Worm (Caenorhabditis elegans) whole organism, late embryonic: ENCODE measurements around the gene sru-4.

Experiments used
- C08G9.2 ChIP-seq: sonication (generic microtip); optimal IDR thresholded peaks from 2 replicates; lab custom pipeline; 2016; ENCODE audit warnings: mild to moderate bottlenecking, missing genetic modification characterization, moderate library complexity, missing compliant biosample characterization
- C38D4.7 ChIP-seq: fragments of 200-800 bp; sonication (Bioruptor generic); optimal IDR thresholded peaks from 2 replicates; lab custom pipeline; 2018; ENCODE audit warnings: mild to moderate bottlenecking, missing genetic modification characterization, moderate library complexity, missing compliant biosample characterization
- ahr-1 ChIP-seq: sonication (generic microtip); optimal IDR thresholded peaks from 2 replicates; lab custom pipeline; 2016; ENCODE audit warnings: missing genetic modification characterization, missing compliant biosample characterization
- ama-1 ChIP-seq: fragments of 150-350 bp; optimal IDR thresholded peaks from 2 replicates; lab custom pipeline; 2014
- ceh-2 ChIP-seq: sonication (generic microtip); optimal IDR thresholded peaks from 2 replicates; lab custom pipeline; 2016; ENCODE audit warnings: missing genotype, missing genetic modification characterization, missing compliant biosample characterization
- ceh-22 ChIP-seq: sonication (generic microtip); optimal IDR thresholded peaks from 2 replicates; lab custom pipeline; 2017; ENCODE audit warnings: missing biosample characterization, missing genetic modification characterization
- ceh-24 ChIP-seq: sonication (generic microtip); optimal IDR thresholded peaks from 2 replicates; lab custom pipeline; 2016; ENCODE audit warnings: mild to moderate bottlenecking, missing genetic modification characterization, missing compliant biosample characterization
- ceh-30 ChIP-seq: fragments of 150-350 bp; optimal IDR thresholded peaks from 2 replicates; lab custom pipeline; 2014; ENCODE audit warnings: missing biosample characterization, missing genetic modification characterization
- ceh-31 ChIP-seq: sonication (generic microtip); optimal IDR thresholded peaks from 2 replicates; lab custom pipeline; 2016; ENCODE audit warnings: missing genetic modification characterization, missing compliant biosample characterization
- ceh-45 ChIP-seq: fragments of 200-800 bp; sonication (Bioruptor generic); IDR thresholded peaks from 2 replicates; pipeline ENCODE4 v1.3.6; 2022; ENCODE audit warnings: missing genetic modification reagents, missing genetic modification characterization, missing compliant biosample characterization
- ceh-48 ChIP-seq: sonication (generic microtip); optimal IDR thresholded peaks from 2 replicates; lab custom pipeline; 2016; ENCODE audit warnings: missing genetic modification characterization, inconsistent platforms, missing compliant biosample characterization
- ceh-6 ChIP-seq: fragments of 200-800 bp; sonication (Bioruptor generic); optimal IDR thresholded peaks from 2 replicates; lab custom pipeline; 2018; ENCODE audit warnings: mild to moderate bottlenecking, missing genetic modification characterization, missing compliant biosample characterization
- ceh-9 ChIP-seq: sonication (generic microtip); optimal IDR thresholded peaks from 2 replicates; lab custom pipeline; 2016; ENCODE audit warnings: mild to moderate bottlenecking, missing genetic modification characterization, inconsistent platforms, missing compliant biosample characterization
- dmd-4 ChIP-seq: sonication (generic microtip); optimal IDR thresholded peaks from 2 replicates; lab custom pipeline; 2016; ENCODE audit warnings: borderline replicate concordance, missing genetic modification characterization, missing compliant biosample characterization
- elt-2 ChIP-seq: sonication (generic microtip); optimal IDR thresholded peaks from 2 replicates; lab custom pipeline; 2016; ENCODE audit warnings: missing genetic modification reagents, missing genetic modification characterization, missing compliant biosample characterization
- eyg-1 ChIP-seq: sonication (generic microtip); optimal IDR thresholded peaks from 2 replicates; lab custom pipeline; 2016; ENCODE audit warnings: missing genotype, missing genetic modification characterization, missing compliant biosample characterization
- fax-1 ChIP-seq: sonication (generic microtip); optimal IDR thresholded peaks from 2 replicates; lab custom pipeline; 2016; ENCODE audit warnings: missing genotype, missing genetic modification characterization, missing compliant biosample characterization
- fkh-10 ChIP-seq: fragments of 150-350 bp; optimal IDR thresholded peaks from 2 replicates; lab custom pipeline; 2014; ENCODE audit warnings: missing biosample characterization, missing genetic modification reagents, missing genetic modification characterization
- fkh-6 ChIP-seq: sonication (generic microtip); optimal IDR thresholded peaks from 2 replicates; lab custom pipeline; 2016; ENCODE audit warnings: missing genetic modification characterization, missing compliant biosample characterization
- gmeb-2 ChIP-seq: sonication (generic microtip); optimal IDR thresholded peaks from 2 replicates; lab custom pipeline; 2016; ENCODE audit warnings: missing genetic modification characterization, inconsistent platforms, missing compliant biosample characterization
- hlh-13 ChIP-seq: fragments of 200-800 bp; sonication (Bioruptor generic); optimal IDR thresholded peaks from 2 replicates; lab custom pipeline; 2018; ENCODE audit warnings: mild to moderate bottlenecking, missing genetic modification characterization, missing compliant biosample characterization
- hlh-15 ChIP-seq: sonication (generic microtip); optimal IDR thresholded peaks from 2 replicates; lab custom pipeline; 2016; ENCODE audit warnings: missing genetic modification characterization, missing compliant biosample characterization
- hlh-30 ChIP-seq: sonication (generic microtip); optimal IDR thresholded peaks from 2 replicates; lab custom pipeline; 2017; ENCODE audit warnings: antibody characterized with exemption, missing genetic modification characterization, missing compliant biosample characterization; ENCODE audit not compliant: insufficient read depth
- lim-6 ChIP-seq: sonication (generic microtip); optimal IDR thresholded peaks from 2 replicates; lab custom pipeline; 2016; ENCODE audit warnings: missing genetic modification characterization, missing compliant biosample characterization
- nfya-1 ChIP-seq: sonication (generic microtip); optimal IDR thresholded peaks from 2 replicates; lab custom pipeline; 2017; ENCODE audit warnings: missing genetic modification characterization, mild to moderate bottlenecking, missing compliant biosample characterization, antibody characterized with exemption, moderate library complexity
- npax-4 ChIP-seq: sonication (generic microtip); optimal IDR thresholded peaks from 2 replicates; lab custom pipeline; 2016; ENCODE audit warnings: missing genetic modification characterization, missing compliant biosample characterization
- pag-3 ChIP-seq: sonication (generic microtip); optimal IDR thresholded peaks from 2 replicates; lab custom pipeline; 2016; ENCODE audit warnings: missing compliant biosample characterization, missing genetic modification characterization, borderline replicate concordance
- pat-9 ChIP-seq: fragments of 200-800 bp; sonication (Bioruptor generic); optimal IDR thresholded peaks from 2 replicates; lab custom pipeline; 2018; ENCODE audit warnings: mild to moderate bottlenecking, missing genetic modification characterization, moderate library complexity, missing compliant biosample characterization
- pax-1 ChIP-seq: fragments of 150-350 bp; optimal IDR thresholded peaks from 2 replicates; lab custom pipeline; 2014; ENCODE audit warnings: missing biosample characterization, missing genetic modification characterization
- pros-1 ChIP-seq: fragments of 150-350 bp; optimal IDR thresholded peaks from 2 replicates; lab custom pipeline; 2014; ENCODE audit warnings: missing biosample characterization, missing genetic modification reagents, missing genetic modification characterization
- sdc-2 ChIP-seq: sonication (generic microtip); optimal IDR thresholded peaks from 2 replicates; lab custom pipeline; 2016; ENCODE audit warnings: missing genotype, missing genetic modification characterization, missing compliant biosample characterization
- sox-2 ChIP-seq: fragments of 200-800 bp; sonication (Bioruptor generic); IDR thresholded peaks from 2 replicates; pipeline ENCODE4 v1.3.6; 2022; ENCODE audit warnings: missing genetic modification reagents, missing genetic modification characterization, missing compliant biosample characterization
- tbx-7 ChIP-seq: sonication (generic microtip); optimal IDR thresholded peaks from 2 replicates; lab custom pipeline; 2016; ENCODE audit warnings: missing genotype, missing genetic modification characterization, missing compliant biosample characterization
- ttx-3 ChIP-seq: sonication (generic microtip); optimal IDR thresholded peaks from 2 replicates; lab custom pipeline; 2016; ENCODE audit warnings: missing genetic modification reagents, missing genetic modification characterization, missing compliant biosample characterization
- unc-3 ChIP-seq, 2 experiments: fragments of 200-800 bp in 1 of 2; sonication (Bioruptor generic) in 1 of 2; sonication (generic microtip) in 1 of 2; conservative IDR thresholded peaks in 1 of 2; optimal IDR thresholded peaks in 1 of 2; 2 replicates each; pipeline versions ENCODE4 v1.3.6 to Lab custom; 2016 to 2022; ENCODE audit warnings: missing compliant biosample characterization in 2 of 2, missing genetic modification characterization in 2 of 2, missing genetic modification reagents in 1 of 2
- unc-42 ChIP-seq: sonication (generic microtip); optimal IDR thresholded peaks from 2 replicates; lab custom pipeline; 2016; ENCODE audit warnings: missing genotype, missing genetic modification characterization, missing compliant biosample characterization
- unc-55 ChIP-seq: sonication (generic microtip); optimal IDR thresholded peaks from 2 replicates; lab custom pipeline; 2017; ENCODE audit warnings: missing biosample characterization, missing genetic modification reagents, missing genetic modification characterization
- ztf-16 ChIP-seq: sonication (generic microtip); optimal IDR thresholded peaks from 2 replicates; lab custom pipeline; 2017; ENCODE audit warnings: missing genetic modification characterization, missing compliant biosample characterization

sru-4 gene

ce11 chrIV:9511221-9511638 is 13.0 kb downstream of the sru-4 start:
- TF ChIP-seq sdc-2 (tag; lab: Kevin White, UChicago) = peak; percentile 7
- TF ChIP-seq pros-1 (tag; lab: Kevin White, UChicago) = peak; percentile 77
- peak; percentile 27 for TF ChIP-seq unc-55 (GFP tag; lab: Kevin White, UChicago)
- no peak for TF ChIP-seq elt-2 (tag; lab: Kevin White, UChicago)
- peak; percentile 69 for TF ChIP-seq nfya-1 (tag; lab: Kevin White, UChicago)
- TF ChIP-seq ama-1 = peak; percentile 67
- no peak for TF ChIP-seq lim-6 (tag; lab: Kevin White, UChicago)
- no peak for TF ChIP-seq ceh-30
- TF ChIP-seq ceh-48 (tag; lab: Kevin White, UChicago) = peak; percentile 1
- peak; percentile 31 for TF ChIP-seq ceh-31 (tag; lab: Kevin White, UChicago)
- peak; percentile 67 for TF ChIP-seq unc-42 (tag; lab: Kevin White, UChicago)

ce11 chrIV:9511640-9512039 is 13.5 kb downstream of the sru-4 start:
- no peak for TF ChIP-seq ceh-2 (tag; lab: Kevin White, UChicago)
- TF ChIP-seq ceh-45 (GFP tag; lab: Robert Waterston, UW) = no peak
- TF ChIP-seq npax-4 = no peak
- TF ChIP-seq C38D4.7 (GFP tag; lab: Kevin White, UChicago) = no peak
- TF ChIP-seq gmeb-2 (tag; lab: Kevin White, UChicago) = no peak
- no peak for TF ChIP-seq unc-3 (GFP tag; conservative IDR thresholded peaks at IDR 0.05; lab: Robert Waterston, UW)
- TF ChIP-seq unc-3 (tag; optimal IDR thresholded peaks at IDR 0.05; lab: Kevin White, UChicago) = no peak
- TF ChIP-seq hlh-13 (GFP tag; lab: Kevin White, UChicago) = no peak
- TF ChIP-seq ztf-16 (tag; lab: Kevin White, UChicago) = no peak
- TF ChIP-seq fax-1 (tag; lab: Kevin White, UChicago) = no peak
- TF ChIP-seq tbx-7 (tag; lab: Kevin White, UChicago) = no peak
- TF ChIP-seq sox-2 = no peak
- TF ChIP-seq pax-1 (tag; lab: Kevin White, UChicago) = no peak
- no peak for TF ChIP-seq unc-55 (GFP tag; lab: Kevin White, UChicago)
- TF ChIP-seq ceh-9 (tag; lab: Kevin White, UChicago) = no peak
- no peak for TF ChIP-seq hlh-30 (tag; lab: Kevin White, UChicago)
- no peak for TF ChIP-seq eyg-1
- TF ChIP-seq ttx-3 (tag; lab: Kevin White, UChicago) = no peak
- TF ChIP-seq C08G9.2 = no peak
- no peak for TF ChIP-seq pat-9
- TF ChIP-seq ceh-22 (tag; lab: Kevin White, UChicago) = no peak

ce11 chrIV:9512836-9513235 is 14.6 kb downstream of the sru-4 start, which contains the start of gene C33A12.3:
TSS of gene C33A12.3 (minus strand) at chrIV:9513002.
- TF ChIP-seq ceh-22 (tag; lab: Kevin White, UChicago) (no peak), pag-3 (no peak), fax-1 (tag; lab: Kevin White, UChicago) (no peak), dmd-4 (no peak), ceh-48 (tag; lab: Kevin White, UChicago) (no peak), ceh-45 (GFP tag; lab: Robert Waterston, UW) (no peak), gmeb-2 (tag; lab: Kevin White, UChicago) (no peak), ztf-16 (tag; lab: Kevin White, UChicago) (no peak), ahr-1 (tag; lab: Kevin White, UChicago) (no peak), hlh-15 (no peak), fkh-6 (no peak), hlh-30 (tag; lab: Kevin White, UChicago) (no peak), ceh-24 (tag; lab: Kevin White, UChicago) (no peak), ceh-9 (tag; lab: Kevin White, UChicago) (no peak), ceh-6 (GFP tag; lab: Kevin White, UChicago) (no peak), fkh-10 (GFP tag; lab: Kevin White, UChicago) (no peak), hlh-13 (GFP tag; lab: Kevin White, UChicago) (no peak)
